Fruit fly (Drosophila melanogaster): ENCODE results near the gene CG3198.

The CG3198 gene

dm6 chrX:6702028-6702433 is 28.3 kb upstream of the CG3198 start (continued):
- TF ChIP-seq ss (GFP tag; optimal IDR thresholded peaks at IDR 0.05) (peak; percentile 65 to 83), Hr38 (GFP tag; optimal IDR thresholded peaks at IDR 0.05) (no peak), Smox (GFP tag; optimal IDR thresholded peaks at IDR 0.05) (no peak), CG6854 (GFP tag; optimal IDR thresholded peaks at IDR 0.05) (no peak), CG11762 (GFP tag; optimal IDR thresholded peaks at IDR 0.05; ENCODE audit: insufficient read depth) (peak; percentile 44), CG11902 (GFP tag; optimal IDR thresholded peaks at IDR 0.05) (no peak), svp (GFP tag) (peak; percentile 52), CG32006 (GFP tag; optimal IDR thresholded peaks at IDR 0.05) (peak; percentile 91)

dm6 chrX:6700990-6701530 is 27.3 kb upstream of the CG3198 start:
- TF ChIP-seq Eip75B (GFP tag; optimal IDR thresholded peaks at IDR 0.05) (no peak), Smox (GFP tag; optimal IDR thresholded peaks at IDR 0.05) (no peak), Sox15 (GFP tag; optimal IDR thresholded peaks at IDR 0.05) (no peak), CG3919 (GFP tag; optimal IDR thresholded peaks at IDR 0.05) (no peak), CG32006 (GFP tag; optimal IDR thresholded peaks at IDR 0.05) (no peak)

dm6 chrX:6700263-6700989 is 26.7 kb upstream of the CG3198 start:
- TF ChIP-seq fkh (GFP tag; optimal IDR thresholded peaks at IDR 0.05) (peak; percentile 80), fd59A (GFP tag; optimal IDR thresholded peaks at IDR 0.05) (no peak)

- TF ChIP-seq Blimp-1 (GFP tag; optimal IDR thresholded peaks at IDR 0.05) (no peak), pdm3 (GFP tag; optimal IDR thresholded peaks at IDR 0.05) (peak; percentile 46), Lpt (GFP tag; optimal IDR thresholded peaks at IDR 0.05) (no peak), Smox (GFP tag; optimal IDR thresholded peaks at IDR 0.05) (peak; percentile 6), CG6792 (GFP tag; optimal IDR thresholded peaks at IDR 0.05) (peak; percentile 47), Sox15 (GFP tag; optimal IDR thresholded peaks at IDR 0.05) (no peak), lz (GFP tag; optimal IDR thresholded peaks at IDR 0.05) (peak; percentile 38), Hr4 (GFP tag; optimal IDR thresholded peaks at IDR 0.05) (peak; percentile 37), dac (GFP tag; optimal IDR thresholded peaks at IDR 0.05) (no peak), CG6854 (GFP tag; optimal IDR thresholded peaks at IDR 0.05) (peak; percentile 55), salr (GFP tag; optimal IDR thresholded peaks at IDR 0.05) (no peak), Eip93F (GFP tag; optimal IDR thresholded peaks at IDR 0.05) (peak; percentile 67), CG10631 (GFP tag; optimal IDR thresholded peaks at IDR 0.05) (peak; percentile 6), CG32006 (GFP tag; optimal IDR thresholded peaks at IDR 0.05) (peak; percentile 24), CG6163 (GFP tag; IDR thresholded peaks at IDR 0.05) (peak; percentile 54; the same call in 1 of the 3 replicates), CG7368 (GFP tag; optimal IDR thresholded peaks at IDR 0.05) (peak; percentile 13), CG11902 (GFP tag; optimal IDR thresholded peaks at IDR 0.05) (no peak), CG6276 (GFP tag; optimal IDR thresholded peaks at IDR 0.05) (peak; percentile 18), esn (GFP tag; optimal IDR thresholded peaks at IDR 0.05) (peak; percentile 65), Sox14 (GFP tag; optimal IDR thresholded peaks at IDR 0.05) (peak; percentile 58), ss (GFP tag; optimal IDR thresholded peaks at IDR 0.05) (peak; percentile 75 to 81), Hr38 (GFP tag; optimal IDR thresholded peaks at IDR 0.05) (no peak), achi (GFP tag; optimal IDR thresholded peaks at IDR 0.05) (peak; percentile 25), CG15336 (GFP tag; IDR thresholded peaks at IDR 0.05) (peak; percentile 68), CG4318 (GFP tag; optimal IDR thresholded peaks at IDR 0.05) (no peak), vri (GFP tag; optimal IDR thresholded peaks at IDR 0.05) (peak; percentile 62), CG3032 (tag; optimal IDR thresholded peaks at IDR 0.05) (peak; percentile 43), fd59A (GFP tag; optimal IDR thresholded peaks at IDR 0.05) (no peak), OdsH (GFP tag; optimal IDR thresholded peaks at IDR 0.05) (peak; percentile 29), Sox102F (GFP tag; optimal IDR thresholded peaks at IDR 0.05) (peak; percentile 77), Ets21C (GFP tag; optimal IDR thresholded peaks at IDR 0.05) (peak; percentile 17), CG11294 (GFP tag; IDR thresholded peaks at IDR 0.05) (no peak), CG3919 (GFP tag; optimal IDR thresholded peaks at IDR 0.05) (peak; percentile 61), fkh (GFP tag; optimal IDR thresholded peaks at IDR 0.05) (peak; percentile 81), cyc (GFP tag; optimal IDR thresholded peaks at IDR 0.05) (no peak), topi (GFP tag; optimal IDR thresholded peaks at IDR 0.05) (peak; percentile 69), CG16779 (tag; optimal IDR thresholded peaks at IDR 0.05) (peak; percentile 75), net (GFP tag; optimal IDR thresholded peaks at IDR 0.05) (peak; percentile 71)
These were observed 25.6 kb upstream of the CG3198 start, which contains the start of gene CG14441 for dm6 chrX:6699255-6699885. TSS of gene CG14441 (plus strand) at chrX:6699508.

All from whole organism, prepupa.